Worm (Caenorhabditis elegans) whole organism, late embryonic: ENCODE data around the gene Y39B6A.25.

Source experiments
- K09A11.1 ChIP-seq: sonication (generic microtip); optimal IDR thresholded peaks from 2 replicates; lab custom pipeline; 2017; ENCODE audit warnings: antibody characterized with exemption, mild to moderate bottlenecking, missing genetic modification characterization, missing compliant biosample characterization; ENCODE audit not compliant: insufficient read depth
- ahr-1 ChIP-seq: sonication (generic microtip); optimal IDR thresholded peaks from 2 replicates; lab custom pipeline; 2016; ENCODE audit warnings: missing genetic modification characterization, missing compliant biosample characterization
- ama-1 ChIP-seq: fragments of 150-350 bp; optimal IDR thresholded peaks from 2 replicates; lab custom pipeline; 2014
- ceh-6 ChIP-seq: fragments of 200-800 bp; sonication (Bioruptor generic); optimal IDR thresholded peaks from 2 replicates; lab custom pipeline; 2018; ENCODE audit warnings: mild to moderate bottlenecking, missing genetic modification characterization, missing compliant biosample characterization
- ceh-9 ChIP-seq: sonication (generic microtip); optimal IDR thresholded peaks from 2 replicates; lab custom pipeline; 2016; ENCODE audit warnings: mild to moderate bottlenecking, missing genetic modification characterization, inconsistent platforms, missing compliant biosample characterization
- dmd-4 ChIP-seq: sonication (generic microtip); optimal IDR thresholded peaks from 2 replicates; lab custom pipeline; 2016; ENCODE audit warnings: borderline replicate concordance, missing genetic modification characterization, missing compliant biosample characterization
- elt-4 ChIP-seq: sonication (generic microtip); optimal IDR thresholded peaks from 2 replicates; lab custom pipeline; 2016; ENCODE audit warnings: missing genetic modification characterization, missing compliant biosample characterization
- fkh-10 ChIP-seq: fragments of 150-350 bp; optimal IDR thresholded peaks from 2 replicates; lab custom pipeline; 2014; ENCODE audit warnings: missing biosample characterization, missing genetic modification reagents, missing genetic modification characterization
- pag-3 ChIP-seq: sonication (generic microtip); optimal IDR thresholded peaks from 2 replicates; lab custom pipeline; 2016; ENCODE audit warnings: missing compliant biosample characterization, missing genetic modification characterization, borderline replicate concordance
- tbx-2 ChIP-seq: sonication (generic microtip); optimal IDR thresholded peaks from 2 replicates; lab custom pipeline; 2016; ENCODE audit warnings: missing genetic modification characterization, missing compliant biosample characterization
- ttx-3 ChIP-seq: sonication (generic microtip); optimal IDR thresholded peaks from 2 replicates; lab custom pipeline; 2016; ENCODE audit warnings: missing genetic modification reagents, missing genetic modification characterization, missing compliant biosample characterization
- unc-42 ChIP-seq: sonication (generic microtip); optimal IDR thresholded peaks from 2 replicates; lab custom pipeline; 2016; ENCODE audit warnings: missing genotype, missing genetic modification characterization, missing compliant biosample characterization

ce11 chrV:18978301-18978700, 48.0 kb upstream of the Y39B6A.25 start:
- TF ChIP-seq ttx-3 (tag; lab: Kevin White, UChicago): no peak
- no peak for TF ChIP-seq ceh-9 (tag; lab: Kevin White, UChicago)
- TF ChIP-seq fkh-10 (GFP tag; lab: Kevin White, UChicago): no peak
- no peak for TF ChIP-seq dmd-4
- TF ChIP-seq unc-42: no peak
- TF ChIP-seq ama-1 (lab: Kevin White, UChicago): no peak
- TF ChIP-seq tbx-2 (tag; lab: Kevin White, UChicago): no peak
- no peak for TF ChIP-seq ceh-6 (GFP tag; lab: Kevin White, UChicago)
- TF ChIP-seq elt-4: no peak
- no peak for TF ChIP-seq K09A11.1 (tag; lab: Kevin White, UChicago)
- no peak for TF ChIP-seq pag-3
- no peak for TF ChIP-seq ahr-1 (tag; lab: Kevin White, UChicago)
